Fruit fly (Drosophila melanogaster): ENCODE results near the gene CG8112.

Gene CG8112

dm6 chr3R:8669900-8670528 lies 42.7 kb upstream of the CG8112 start (continued):
- TF ChIP-seq Sox14 (GFP tag; optimal IDR thresholded peaks at IDR 0.05) (peak; percentile 13), Eip75B (GFP tag; optimal IDR thresholded peaks at IDR 0.05) (peak; percentile 9), eg (GFP tag; IDR thresholded peaks at IDR 0.05) (peak; percentile 64)

DNA sequence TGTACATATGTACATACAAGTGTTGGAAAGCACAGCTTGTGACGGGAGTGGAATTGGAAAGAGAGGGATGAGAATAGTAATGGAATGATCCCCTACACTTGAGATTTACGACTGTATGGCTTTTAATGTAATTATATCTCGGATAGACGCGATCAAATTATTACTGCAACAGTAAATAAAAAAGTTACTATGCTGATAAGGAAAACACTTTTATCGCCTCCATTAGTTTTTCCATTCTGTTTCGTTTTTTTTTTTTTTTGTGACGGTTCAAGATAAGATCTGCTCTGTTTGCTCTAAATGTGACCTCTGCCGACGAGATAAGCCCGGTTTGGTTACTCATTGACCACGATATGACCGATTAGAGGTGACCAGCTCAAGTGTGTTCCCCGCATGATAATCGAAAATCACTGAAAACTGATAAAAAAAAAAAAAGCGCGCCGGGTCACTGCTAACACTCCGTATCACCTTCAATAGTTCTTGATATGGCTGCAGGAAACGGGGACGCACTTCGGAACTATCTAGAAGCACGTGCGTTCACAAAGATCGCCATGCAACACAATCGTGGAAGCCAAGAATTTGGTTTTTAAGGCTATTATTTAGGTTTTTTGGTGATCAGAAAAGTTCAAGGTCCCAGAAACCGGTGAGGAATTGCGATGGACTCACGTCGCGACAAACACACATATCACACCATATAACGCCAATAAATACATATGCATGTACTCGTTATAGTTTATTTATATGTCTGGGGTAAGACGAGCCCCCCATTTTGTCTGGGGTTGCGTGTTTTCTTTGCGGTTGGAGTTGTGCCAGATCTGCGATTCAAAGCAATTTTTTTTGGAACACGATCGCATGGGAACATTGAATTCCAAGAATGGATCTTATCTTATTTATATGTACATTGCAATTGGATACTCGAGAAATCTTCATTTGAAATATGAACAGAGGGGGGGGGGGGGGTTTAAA lies 41.9 kb upstream of the CG8112 start, which contains the start of gene p:
p (minus strand) TSS at position 156 of the 963 bp plus-strand sequence.
- TF ChIP-seq Hr39 (GFP tag; optimal IDR thresholded peaks at IDR 0.05): peak; percentile 49
- peak; percentile 37 for TF ChIP-seq CG11762 (GFP tag; optimal IDR thresholded peaks at IDR 0.05; ENCODE audit: insufficient read depth)
- TF ChIP-seq OdsH (GFP tag; optimal IDR thresholded peaks at IDR 0.05): peak; percentile 69
- peak; percentile 60 for TF ChIP-seq cyc (GFP tag; optimal IDR thresholded peaks at IDR 0.05)
- TF ChIP-seq Blimp-1 (GFP tag; optimal IDR thresholded peaks at IDR 0.05): no peak
- peak; percentile 22 for TF ChIP-seq CG11902 (GFP tag; optimal IDR thresholded peaks at IDR 0.05)
- peak; percentile 33 for TF ChIP-seq CG16779 (tag; optimal IDR thresholded peaks at IDR 0.05)
- no peak for TF ChIP-seq CG9139 (GFP tag; optimal IDR thresholded peaks at IDR 0.05)
- TF ChIP-seq CG7368 (GFP tag; optimal IDR thresholded peaks at IDR 0.05): peak; percentile 73
- no peak for TF ChIP-seq Ets96B (tag; optimal IDR thresholded peaks at IDR 0.05)
- peak; percentile 40 for TF ChIP-seq Smox (GFP tag; optimal IDR thresholded peaks at IDR 0.05)
- peak; percentile 61 for TF ChIP-seq pdm3 (GFP tag; optimal IDR thresholded peaks at IDR 0.05)
- TF ChIP-seq Sox15 (GFP tag; optimal IDR thresholded peaks at IDR 0.05): no peak
- no peak for TF ChIP-seq CG4318 (GFP tag; optimal IDR thresholded peaks at IDR 0.05)
- peak; percentile 5 for TF ChIP-seq CG1621 (tag; optimal IDR thresholded peaks at IDR 0.05)
- TF ChIP-seq CG6808 (GFP tag; optimal IDR thresholded peaks at IDR 0.05): peak; percentile 28
- TF ChIP-seq Sox14 (GFP tag; optimal IDR thresholded peaks at IDR 0.05): peak; percentile 61
- no peak for TF ChIP-seq dsx (GFP tag; optimal IDR thresholded peaks at IDR 0.05; ENCODE audit: poor library complexity, severe bottlenecking)
- TF ChIP-seq spab (GFP tag; optimal IDR thresholded peaks at IDR 0.05): no peak
- peak; percentile 23 for TF ChIP-seq CG8632 (GFP tag; optimal IDR thresholded peaks at IDR 0.05)
- TF ChIP-seq CG6163 (GFP tag; IDR thresholded peaks at IDR 0.05): peak; percentile 49; the same call in 2 of the 3 replicates
- peak; percentile 37 for TF ChIP-seq CG34406 (GFP tag; optimal IDR thresholded peaks at IDR 0.05)
- TF ChIP-seq CG6854 (GFP tag; optimal IDR thresholded peaks at IDR 0.05): no peak
- TF ChIP-seq CG10669 (GFP tag; optimal IDR thresholded peaks at IDR 0.05): peak; percentile 37
- TF ChIP-seq CG3919 (GFP tag; optimal IDR thresholded peaks at IDR 0.05): peak; percentile 70
- TF ChIP-seq esn (GFP tag; optimal IDR thresholded peaks at IDR 0.05): peak; percentile 47
- TF ChIP-seq net (GFP tag; optimal IDR thresholded peaks at IDR 0.05): peak; percentile 54
- peak; percentile 47 for TF ChIP-seq lz (GFP tag; optimal IDR thresholded peaks at IDR 0.05)
- TF ChIP-seq vri (GFP tag; optimal IDR thresholded peaks at IDR 0.05): peak; percentile 36
- TF ChIP-seq CG6792 (GFP tag; optimal IDR thresholded peaks at IDR 0.05): peak; percentile 50
- TF ChIP-seq CG8319 (GFP tag; optimal IDR thresholded peaks at IDR 0.05): peak; percentile 37
- TF ChIP-seq Eip93F (GFP tag; optimal IDR thresholded peaks at IDR 0.05): no peak
- peak; percentile 80 for TF ChIP-seq fkh (GFP tag; optimal IDR thresholded peaks at IDR 0.05)
- peak; percentile 55 for TF ChIP-seq topi (GFP tag; optimal IDR thresholded peaks at IDR 0.05)
- TF ChIP-seq Lpt (GFP tag; optimal IDR thresholded peaks at IDR 0.05): peak; percentile 44
- TF ChIP-seq CG3032 (tag; optimal IDR thresholded peaks at IDR 0.05): peak; percentile 34
- TF ChIP-seq Met (GFP tag; optimal IDR thresholded peaks at IDR 0.05): peak; percentile 63
- TF ChIP-seq fd59A (GFP tag; optimal IDR thresholded peaks at IDR 0.05): no peak
- peak; percentile 4 for TF ChIP-seq CG6276 (GFP tag; optimal IDR thresholded peaks at IDR 0.05)
- TF ChIP-seq salr (GFP tag; optimal IDR thresholded peaks at IDR 0.05): peak; percentile 15 to 33
- peak; percentile 57 for TF ChIP-seq acj6 (GFP tag; optimal IDR thresholded peaks at IDR 0.05)
- peak; percentile 71 for TF ChIP-seq achi (GFP tag; optimal IDR thresholded peaks at IDR 0.05)
- TF ChIP-seq fd85E (GFP tag; optimal IDR thresholded peaks at IDR 0.05): no peak
- peak in 1 of 2 experiments; percentile 66 for TF ChIP-seq ss (GFP tag; optimal IDR thresholded peaks at IDR 0.05)
